5 fruit fly cellular contexts compared by ENCODE assay signal in the genomic region with DNA sequence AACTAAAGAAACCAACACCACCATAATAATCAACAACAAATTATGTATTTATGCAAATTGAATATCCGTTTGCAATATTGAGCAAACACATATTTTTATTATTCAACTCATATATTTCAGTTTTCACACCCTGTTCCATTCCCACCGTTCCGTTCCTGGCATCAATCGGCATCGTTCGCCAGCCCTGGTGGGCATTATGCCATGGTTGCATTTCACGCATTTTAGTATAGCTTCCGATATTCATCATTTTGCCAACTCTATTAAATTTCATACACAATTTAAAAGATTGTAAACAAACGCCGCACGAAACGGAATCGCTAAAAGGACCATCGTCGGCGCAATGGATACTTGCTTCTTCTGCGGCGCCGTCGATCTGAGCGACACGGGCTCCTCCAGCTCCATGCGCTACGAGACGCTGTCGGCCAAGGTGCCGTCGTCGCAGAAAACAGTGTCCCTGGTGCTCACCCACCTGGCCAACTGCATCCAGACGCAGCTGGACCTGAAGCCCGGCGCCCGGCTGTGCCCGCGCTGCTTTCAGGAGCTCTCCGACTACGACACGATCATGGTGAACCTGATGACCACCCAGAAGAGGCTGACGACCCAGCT.
TF ChIP-seq lines count a peak whose summit lies in the region.

A gene (plus strand): TSS at position 203 of the 606 bp plus-strand sequence.

TF ChIP-seq in whole organism, adult, 20 proteins besides CTCF, POLR2A, EP300 and RAD21 (continued from another document):
- TF ChIP-seq CG7045 (GFP tag; optimal IDR thresholded peaks at IDR 0.05; lab: Kevin White, UChicago) (peak; percentile 73), cic (GFP tag; optimal IDR thresholded peaks at IDR 0.05; lab: Kevin White, UChicago) (peak; percentile 45), CG1620 (GFP tag; optimal IDR thresholded peaks at IDR 0.05; lab: Kevin White, UChicago) (peak; percentile 90), pad (GFP tag; optimal IDR thresholded peaks at IDR 0.05; lab: Kevin White, UChicago) (peak; percentile 64)

TF ChIP-seq in whole organism, embryonic, 481 proteins besides CTCF, POLR2A, EP300 and RAD21 (continued from another document and continues in another):
- TF ChIP-seq CG3847 (GFP tag; IDR thresholded peaks at IDR 0.05; lab: Robert Waterston, UW) (peak; percentile 69), GATAe (GFP tag; conservative IDR thresholded peaks at IDR 0.05; lab: Robert Waterston, UW) (peak; percentile 22; the same call in 1 of the 2 replicates), CG2202 (tag; optimal IDR thresholded peaks at IDR 0.05; lab: Kevin White, UChicago) (peak; percentile 48), Hey (tag; optimal IDR thresholded peaks at IDR 0.05; lab: Kevin White, UChicago) (no peak), CG7928 (GFP tag; optimal IDR thresholded peaks at IDR 0.05; lab: Kevin White, UChicago) (peak; percentile 100), CG7839 (tag; optimal IDR thresholded peaks at IDR 0.05; lab: Kevin White, UChicago) (no peak), CG6854 (GFP tag; optimal IDR thresholded peaks at IDR 0.05; lab: Kevin White, UChicago) (no peak), HLH3B (GFP tag; IDR thresholded peaks at IDR 0.05; lab: Robert Waterston, UW) (peak; percentile 63), CG8089 (GFP tag; optimal IDR thresholded peaks at IDR 0.05; lab: Kevin White, UChicago) (peak; percentile 70), CG2129 (GFP tag; IDR thresholded peaks at IDR 0.05; lab: Robert Waterston, UW; ENCODE audit: partially characterized antibody) (peak; percentile 56), Ets65A (GFP tag; lab: Kevin White, UChicago) (peak; percentile 99), sens-2 (GFP tag; IDR thresholded peaks at IDR 0.05; lab: Robert Waterston, UW) (peak; percentile 61; the same call in 1 of the 2 replicates), Stat92E (GFP tag; optimal IDR thresholded peaks at IDR 0.05; lab: Kevin White, UChicago) (no peak), CG10543 (GFP tag; optimal IDR thresholded peaks at IDR 0.05; lab: Kevin White, UChicago) (peak; percentile 62), Spps (tag; optimal IDR thresholded peaks at IDR 0.05; lab: Kevin White, UChicago) (peak; percentile 3), CG17912 (GFP tag; optimal IDR thresholded peaks at IDR 0.05; lab: Kevin White, UChicago) (peak; percentile 85), Dip2 (GFP tag; IDR thresholded peaks at IDR 0.05; lab: Robert Waterston, UW) (no peak), CG32772 (GFP tag; IDR thresholded peaks at IDR 0.05; lab: Robert Waterston, UW) (peak; percentile 62; the same call in 1 of the 2 replicates), CG32532 (GFP tag; IDR thresholded peaks at IDR 0.05; lab: Robert Waterston, UW) (peak; percentile 88), knrl (GFP tag; IDR thresholded peaks at IDR 0.05; lab: Robert Waterston, UW; ENCODE audit: partially characterized antibody) (peak; percentile 79), CG30431 (GFP tag; optimal IDR thresholded peaks at IDR 0.05; lab: Kevin White, UChicago) (peak; percentile 16), dysf (GFP tag; IDR thresholded peaks at IDR 0.05; lab: Robert Waterston, UW) (peak; percentile 59; the same call in 2 of the 3 replicates), CG11560 (tag; IDR thresholded peaks at IDR 0.05; lab: Robert Waterston, UW) (0 out of 3 replicates have a peak, but pooled peaks have one; percentile 28), unc-4 (GFP tag; IDR thresholded peaks at IDR 0.05; lab: Robert Waterston, UW; ENCODE audit: partially characterized antibody) (peak; percentile 80), Drgx (GFP tag; IDR thresholded peaks at IDR 0.05; lab: Robert Waterston, UW) (peak; percentile 55; the same call in 1 of the 2 replicates), Chrac-16 (GFP tag; optimal IDR thresholded peaks at IDR 0.05; lab: Kevin White, UChicago) (peak; percentile 84), wor (GFP tag; IDR thresholded peaks at IDR 0.05; lab: Robert Waterston, UW) (no peak), bowl (GFP tag; IDR thresholded peaks at IDR 0.05; lab: Robert Waterston, UW) (0 out of 2 replicates have a peak, but pooled peaks have one; percentile 25)

TF ChIP-seq in whole organism, prepupa, 60 proteins besides CTCF, POLR2A, EP300 and RAD21 (continued from another document and continues in another):
- peak; percentile 77 for TF ChIP-seq CG6163 (GFP tag; IDR thresholded peaks at IDR 0.05; lab: Robert Waterston, UW)
- peak; percentile 48 for TF ChIP-seq CG34406 (GFP tag; optimal IDR thresholded peaks at IDR 0.05; lab: Kevin White, UChicago)
- TF ChIP-seq CG6854 (GFP tag; optimal IDR thresholded peaks at IDR 0.05; lab: Kevin White, UChicago): peak; percentile 57
- no peak for TF ChIP-seq net (GFP tag; optimal IDR thresholded peaks at IDR 0.05; lab: Kevin White, UChicago)
- no peak for TF ChIP-seq CG11902 (GFP tag; optimal IDR thresholded peaks at IDR 0.05; lab: Kevin White, UChicago)
- TF ChIP-seq Eip75B (GFP tag; optimal IDR thresholded peaks at IDR 0.05; lab: Kevin White, UChicago): no peak
- TF ChIP-seq Blimp-1 (GFP tag; optimal IDR thresholded peaks at IDR 0.05; lab: Kevin White, UChicago): no peak
- no peak for TF ChIP-seq vri (GFP tag; optimal IDR thresholded peaks at IDR 0.05; lab: Kevin White, UChicago)
- no peak for TF ChIP-seq CG10631 (GFP tag; optimal IDR thresholded peaks at IDR 0.05; lab: Kevin White, UChicago)
- peak; percentile 39 for TF ChIP-seq Sox15 (GFP tag; optimal IDR thresholded peaks at IDR 0.05; lab: Kevin White, UChicago)
- TF ChIP-seq salr (GFP tag; optimal IDR thresholded peaks at IDR 0.05; lab: Kevin White, UChicago): peak in 1 of 2 experiments; percentile 46
- no peak for TF ChIP-seq spab (GFP tag; optimal IDR thresholded peaks at IDR 0.05; lab: Kevin White, UChicago)
- peak; percentile 41 for TF ChIP-seq dsx (GFP tag; optimal IDR thresholded peaks at IDR 0.05; lab: Kevin White, UChicago; ENCODE audit: poor library complexity, severe bottlenecking)
- no peak for TF ChIP-seq CG7368 (GFP tag; optimal IDR thresholded peaks at IDR 0.05; lab: Kevin White, UChicago)
- TF ChIP-seq fkh (GFP tag; optimal IDR thresholded peaks at IDR 0.05; lab: Kevin White, UChicago): peak; percentile 61
- peak; percentile 79 for TF ChIP-seq esn (GFP tag; optimal IDR thresholded peaks at IDR 0.05; lab: Kevin White, UChicago)
- peak; percentile 84 for TF ChIP-seq CG31627 (GFP tag; optimal IDR thresholded peaks at IDR 0.05; lab: Kevin White, UChicago)
- TF ChIP-seq lz (GFP tag; optimal IDR thresholded peaks at IDR 0.05; lab: Kevin White, UChicago): peak; percentile 79
- TF ChIP-seq CG3919 (GFP tag; optimal IDR thresholded peaks at IDR 0.05; lab: Kevin White, UChicago): no peak
- no peak for TF ChIP-seq Sox14 (GFP tag; optimal IDR thresholded peaks at IDR 0.05; lab: Kevin White, UChicago)
- TF ChIP-seq CG9139 (GFP tag; optimal IDR thresholded peaks at IDR 0.05; lab: Kevin White, UChicago): no peak
- no peak for TF ChIP-seq Ets21C (GFP tag; optimal IDR thresholded peaks at IDR 0.05; lab: Kevin White, UChicago)
- no peak for TF ChIP-seq CG32006 (GFP tag; optimal IDR thresholded peaks at IDR 0.05; lab: Kevin White, UChicago)
- peak; percentile 68 for TF ChIP-seq CG3032 (tag; optimal IDR thresholded peaks at IDR 0.05; lab: Kevin White, UChicago)
- no peak for TF ChIP-seq CG8632 (GFP tag; optimal IDR thresholded peaks at IDR 0.05; lab: Kevin White, UChicago)
- peak; percentile 44 for TF ChIP-seq CG6792 (GFP tag; optimal IDR thresholded peaks at IDR 0.05; lab: Kevin White, UChicago)
- no peak for TF ChIP-seq fd59A (GFP tag; optimal IDR thresholded peaks at IDR 0.05; lab: Kevin White, UChicago)
- TF ChIP-seq topi (GFP tag; optimal IDR thresholded peaks at IDR 0.05; lab: Kevin White, UChicago): no peak
- peak; percentile 81 for TF ChIP-seq Hr39 (GFP tag; optimal IDR thresholded peaks at IDR 0.05; lab: Kevin White, UChicago)
- TF ChIP-seq Hr38 (GFP tag; optimal IDR thresholded peaks at IDR 0.05; lab: Kevin White, UChicago): no peak
- TF ChIP-seq achi (GFP tag; optimal IDR thresholded peaks at IDR 0.05; lab: Kevin White, UChicago): no peak

TF ChIP-seq in whole organism, pupa, 21 proteins besides CTCF, POLR2A, EP300 and RAD21 (continued from another document):
- peak; percentile 75 for TF ChIP-seq Ets98B (GFP tag; IDR thresholded peaks at IDR 0.05; lab: Robert Waterston, UW)
- TF ChIP-seq CG17806 (tag; optimal IDR thresholded peaks at IDR 0.05; lab: Kevin White, UChicago): peak; percentile 23
TF ChIP-seq in whole organism, pupa: peak in this region for 7.

TF ChIP-seq in whole organism, wandering third instar larva, 38 proteins besides CTCF, POLR2A, EP300 and RAD21 (continued from another document):
- no peak for TF ChIP-seq jim (GFP tag; optimal IDR thresholded peaks at IDR 0.05; lab: Kevin White, UChicago)
- peak; percentile 70 for TF ChIP-seq CG9705 (GFP tag; optimal IDR thresholded peaks at IDR 0.05; lab: Kevin White, UChicago)
